Worm (Caenorhabditis elegans): ENCODE data around the gene C08E8.9.

C08E8.9 gene

ce11 chrV:18364558-18364957 is at the start of gene C08E8.9:
C08E8.9 (plus strand) TSS chrV:18364858.
- TF ChIP-seq ama-1 (optimal IDR thresholded peaks at IDR 0.05): no peak
- no peak for TF ChIP-seq fkh-2 (tag; optimal IDR thresholded peaks at IDR 0.05)
- no peak for TF ChIP-seq ZK546.5 (tag; optimal IDR thresholded peaks at IDR 0.05)
- no peak for TF ChIP-seq nhr-28 (tag; optimal IDR thresholded peaks at IDR 0.05)
- no peak for TF ChIP-seq pqm-1 (tag; optimal IDR thresholded peaks at IDR 0.05)
- no peak for TF ChIP-seq nhr-67 (tag; optimal IDR thresholded peaks at IDR 0.05)
- TF ChIP-seq nhr-25 (tag; optimal IDR thresholded peaks at IDR 0.05): no peak
- no peak for TF ChIP-seq nfya-1 (tag; optimal IDR thresholded peaks at IDR 0.05; ENCODE audit: insufficient read depth)
- no peak for TF ChIP-seq pha-4 (tag; optimal IDR thresholded peaks at IDR 0.05)
- no peak for TF ChIP-seq nhr-76 (tag; optimal IDR thresholded peaks at IDR 0.05)
- no peak for TF ChIP-seq ztf-11 (tag; optimal IDR thresholded peaks at IDR 0.05)
- no peak for TF ChIP-seq nhr-237 (tag; optimal IDR thresholded peaks at IDR 0.05)
- TF ChIP-seq lin-15B (tag; optimal IDR thresholded peaks at IDR 0.05): no peak
- no peak for TF ChIP-seq egl-5 (tag; optimal IDR thresholded peaks at IDR 0.05)
- TF ChIP-seq mdl-1 (tag; optimal IDR thresholded peaks at IDR 0.05): no peak
- no peak for TF ChIP-seq mml-1 (tag; optimal IDR thresholded peaks at IDR 0.05)
- TF ChIP-seq jun-1 (tag; optimal IDR thresholded peaks at IDR 0.05): no peak

- no peak for TF ChIP-seq lin-15B (tag; optimal IDR thresholded peaks at IDR 0.05)
- TF ChIP-seq nfya-1 (tag; optimal IDR thresholded peaks at IDR 0.05; ENCODE audit: insufficient read depth): no peak
- no peak for TF ChIP-seq mdl-1 (tag; optimal IDR thresholded peaks at IDR 0.05)
- TF ChIP-seq snpc-4 (tag; optimal IDR thresholded peaks at IDR 0.05): no peak
- TF ChIP-seq aly-2 (tag; optimal IDR thresholded peaks at IDR 0.05): no peak
- TF ChIP-seq hmg-11 (tag; optimal IDR thresholded peaks at IDR 0.05): no peak
- no peak for TF ChIP-seq nhr-28 (tag; optimal IDR thresholded peaks at IDR 0.05)
- no peak for TF ChIP-seq nhr-11 (tag; optimal IDR thresholded peaks at IDR 0.05)
- TF ChIP-seq pqm-1 (tag; optimal IDR thresholded peaks at IDR 0.05): no peak
- TF ChIP-seq ceh-9 (tag; optimal IDR thresholded peaks at IDR 0.05): no peak
- TF ChIP-seq lsy-12 (tag; optimal IDR thresholded peaks at IDR 0.05): no peak
- no peak for TF ChIP-seq jun-1 (tag; optimal IDR thresholded peaks at IDR 0.05)
Measured at ce11 chrV:18318312-18318711, 46.3 kb upstream of the C08E8.9 start, which contains the start of gene fbxb-119. fbxb-119 (plus strand) TSS chrV:18318612.

ce11 chrV:18323231-18323630 is 41.4 kb upstream of the C08E8.9 start, which contains the start of gene B0462.5:
B0462.5 (minus strand) TSS chrV:18323331.
- no peak for TF ChIP-seq mml-1 (tag; optimal IDR thresholded peaks at IDR 0.05)
- no peak for TF ChIP-seq nhr-76 (tag; optimal IDR thresholded peaks at IDR 0.05)
- TF ChIP-seq elt-3 (tag; optimal IDR thresholded peaks at IDR 0.05): no peak
- TF ChIP-seq pqm-1 (tag; optimal IDR thresholded peaks at IDR 0.05): peak; percentile 3
- TF ChIP-seq R02D3.7 (tag; optimal IDR thresholded peaks at IDR 0.05): no peak
- peak; percentile 50 for TF ChIP-seq elt-2 (tag; optimal IDR thresholded peaks at IDR 0.05)
- TF ChIP-seq egl-27 (tag; optimal IDR thresholded peaks at IDR 0.05): no peak
- TF ChIP-seq lsy-12 (tag; optimal IDR thresholded peaks at IDR 0.05): no peak
- TF ChIP-seq ceh-28 (tag; optimal IDR thresholded peaks at IDR 0.05): no peak
- no peak for TF ChIP-seq nhr-237 (tag; optimal IDR thresholded peaks at IDR 0.05)
- no peak for TF ChIP-seq nhr-77 (tag; optimal IDR thresholded peaks at IDR 0.05)
- no peak for TF ChIP-seq ama-1 (optimal IDR thresholded peaks at IDR 0.05)

- TF ChIP-seq pha-4 (tag; optimal IDR thresholded peaks at IDR 0.05) (peak; percentile 9), jun-1 (tag; optimal IDR thresholded peaks at IDR 0.05) (peak; percentile 51), unc-39 (tag; optimal IDR thresholded peaks at IDR 0.05) (no peak), elt-2 (tag; optimal IDR thresholded peaks at IDR 0.05) (peak; percentile 73), pqm-1 (tag; optimal IDR thresholded peaks at IDR 0.05) (peak; percentile 15)
Measured at ce11 chrV:18324525-18324924, 40.1 kb upstream of the C08E8.9 start.

ce11 chrV:18331086-18331485 is 33.6 kb upstream of the C08E8.9 start, which contains the start of gene B0462.4:
B0462.4 (minus strand) TSS chrV:18331186.
- TF ChIP-seq ceh-16 (tag; optimal IDR thresholded peaks at IDR 0.05) (no peak), ZK546.5 (tag; optimal IDR thresholded peaks at IDR 0.05) (no peak), nhr-67 (tag; optimal IDR thresholded peaks at IDR 0.05) (no peak), nhr-25 (tag; optimal IDR thresholded peaks at IDR 0.05) (no peak), elt-2 (tag; optimal IDR thresholded peaks at IDR 0.05) (no peak), lsy-12 (tag; optimal IDR thresholded peaks at IDR 0.05) (no peak), tbx-2 (tag; optimal IDR thresholded peaks at IDR 0.05) (no peak), nhr-76 (tag; optimal IDR thresholded peaks at IDR 0.05) (no peak), nhr-23 (tag; optimal IDR thresholded peaks at IDR 0.05) (no peak), elt-1 (tag; optimal IDR thresholded peaks at IDR 0.05) (no peak), ztf-4 (tag; optimal IDR thresholded peaks at IDR 0.05) (no peak), eor-1 (tag; optimal IDR thresholded peaks at IDR 0.05) (no peak), ama-1 (optimal IDR thresholded peaks at IDR 0.05) (no peak), aly-2 (tag; optimal IDR thresholded peaks at IDR 0.05) (no peak), mdl-1 (tag; optimal IDR thresholded peaks at IDR 0.05) (no peak), egl-27 (tag; optimal IDR thresholded peaks at IDR 0.05) (no peak), ceh-82 (tag; optimal IDR thresholded peaks at IDR 0.05) (no peak), hmg-11 (tag; optimal IDR thresholded peaks at IDR 0.05) (no peak)

Data from whole organism, L3 larva.